Worm (Caenorhabditis elegans) whole organism, L4/young adult: Measurements from ENCODE around the gene F59G1.8.

Source experiments
- W03F9.2 ChIP-seq: fragments of 150-350 bp; optimal IDR thresholded peaks from 2 replicates; lab custom pipeline; 2014; ENCODE audit warnings: missing biosample characterization, missing genetic modification characterization
- dao-5 ChIP-seq: sonication (generic microtip); optimal IDR thresholded peaks from 2 replicates; lab custom pipeline; 2016; ENCODE audit warnings: missing genotype, missing genetic modification characterization, moderate library complexity, missing compliant biosample characterization
- him-1 ChIP-seq: sonication (generic microtip); optimal IDR thresholded peaks from 2 replicates; lab custom pipeline; 2016; ENCODE audit warnings: missing genotype, missing genetic modification reagents, missing genetic modification characterization, missing compliant biosample characterization

F59G1.8 gene

ce11 chrII:5911939-5912523, 5.7 kb downstream of the F59G1.8 start:
- no peak for TF ChIP-seq dao-5 (tag; lab: Kevin White, UChicago)
- no peak for TF ChIP-seq him-1 (tag; lab: Kevin White, UChicago)
- no peak for TF ChIP-seq W03F9.2 (tag; lab: Kevin White, UChicago)

ce11 chrII:5913897-5914296, 7.5 kb downstream of the F59G1.8 start:
- no peak for TF ChIP-seq W03F9.2 (tag; lab: Kevin White, UChicago)
- TF ChIP-seq dao-5 (tag; lab: Kevin White, UChicago), result no peak
- TF ChIP-seq him-1 (tag; lab: Kevin White, UChicago), result no peak

- no peak for TF ChIP-seq W03F9.2 (tag; lab: Kevin White, UChicago)
- TF ChIP-seq dao-5 (tag; lab: Kevin White, UChicago), result no peak
- no peak for TF ChIP-seq him-1 (tag; lab: Kevin White, UChicago)
Measured at ce11 chrII:5917010-5917472, 10.7 kb downstream of the F59G1.8 start, which contains the start of gene frh-1. Gene frh-1 (plus strand): TSS chrII:5917422.

ce11 chrII:5918149-5918697, 11.9 kb downstream of the F59G1.8 start, which contains the start of gene ptp-2:
Gene ptp-2 (plus strand): TSS chrII:5918647.
- TF ChIP-seq W03F9.2 (tag; lab: Kevin White, UChicago), result peak; percentile 36
- no peak for TF ChIP-seq him-1 (tag; lab: Kevin White, UChicago)

- TF ChIP-seq dao-5 (tag; lab: Kevin White, UChicago) (no peak), him-1 (tag; lab: Kevin White, UChicago) (no peak), W03F9.2 (tag; lab: Kevin White, UChicago) (no peak)
Measured at ce11 chrII:5921620-5922019, 15.3 kb downstream of the F59G1.8 start, which contains the start of gene vrk-1. Gene vrk-1 (plus strand): TSS chrII:5921967.

ce11 chrII:5928502-5928901, 22.1 kb downstream of the F59G1.8 start, which contains the start of gene egl-44:
Gene egl-44 (plus strand): TSS chrII:5928802.
- TF ChIP-seq W03F9.2 (tag; lab: Kevin White, UChicago), result no peak
- TF ChIP-seq him-1 (tag; lab: Kevin White, UChicago), result no peak
- TF ChIP-seq dao-5 (tag; lab: Kevin White, UChicago), result no peak

ce11 chrII:5930095-5930653, 23.8 kb downstream of the F59G1.8 start:
- TF ChIP-seq W03F9.2 (tag; lab: Kevin White, UChicago) (peak; percentile 55), him-1 (tag; lab: Kevin White, UChicago) (no peak), dao-5 (tag; lab: Kevin White, UChicago) (no peak)

- no peak for TF ChIP-seq him-1 (tag; lab: Kevin White, UChicago)
- peak; percentile 25 for TF ChIP-seq dao-5 (tag; lab: Kevin White, UChicago)
- TF ChIP-seq W03F9.2 (tag; lab: Kevin White, UChicago), result no peak
Measured at ce11 chrII:5931109-5931508, 24.7 kb downstream of the F59G1.8 start.

- no peak for TF ChIP-seq him-1 (tag; lab: Kevin White, UChicago)
- TF ChIP-seq dao-5 (tag; lab: Kevin White, UChicago), result no peak
- no peak for TF ChIP-seq W03F9.2 (tag; lab: Kevin White, UChicago)
Measured at ce11 chrII:5931904-5932764, 25.8 kb downstream of the F59G1.8 start.

- TF ChIP-seq W03F9.2 (tag; lab: Kevin White, UChicago), result no peak
- TF ChIP-seq him-1 (tag; lab: Kevin White, UChicago), result no peak
- TF ChIP-seq dao-5 (tag; lab: Kevin White, UChicago), result no peak
Measured at ce11 chrII:5933133-5933532, 26.8 kb downstream of the F59G1.8 start.

- no peak for TF ChIP-seq dao-5 (tag; lab: Kevin White, UChicago)
Measured at ce11 chrII:5933962-5934422, 27.6 kb downstream of the F59G1.8 start.

ce11 chrII:5936009-5936408, 29.6 kb downstream of the F59G1.8 start:
- TF ChIP-seq him-1 (tag; lab: Kevin White, UChicago) (no peak), W03F9.2 (tag; lab: Kevin White, UChicago) (no peak)

ce11 chrII:5940815-5941214, 34.4 kb downstream of the F59G1.8 start, which contains the start of gene F28B12.6:
Gene F28B12.6 (plus strand): TSS chrII:5940863.
- TF ChIP-seq dao-5 (tag; lab: Kevin White, UChicago) (no peak), W03F9.2 (tag; lab: Kevin White, UChicago) (no peak), him-1 (tag; lab: Kevin White, UChicago) (no peak)
